Fruit fly (Drosophila melanogaster) whole organism, embryonic: Measurements from ENCODE around the gene Piezo.

Experiments used
- B-H1 ChIP-seq: fragments of 200-800 bp; sonication (Bioruptor generic); IDR thresholded peaks from 3 replicates; pipeline ENCODE4 v1.3.6; 2022; ENCODE audit warnings: missing biosample characterization, missing genetic modification characterization
- CG10565 ChIP-seq: fragments of 200-800 bp; sonication (Bioruptor generic); optimal IDR thresholded peaks from 3 replicates; lab custom pipeline; 2016; ENCODE audit warnings: missing biosample characterization, mild to moderate bottlenecking, missing genetic modification characterization
- CG11085 ChIP-seq: fragments of 200-800 bp; sonication (Bioruptor generic); IDR thresholded peaks from 2 replicates; pipeline ENCODE4 v1.3.6; 2022; ENCODE audit warnings: missing biosample characterization, missing genetic modification characterization
- CG12391 ChIP-seq: fragments of 200-800 bp; sonication (Bioruptor generic); optimal IDR thresholded peaks from 3 replicates; lab custom pipeline; 2018; ENCODE audit warnings: missing biosample characterization, mild to moderate bottlenecking, missing genetic modification characterization, moderate library complexity
- CG12744 ChIP-seq: fragments of 200-800 bp; sonication (Bioruptor generic); optimal IDR thresholded peaks from 2 replicates; lab custom pipeline; 2016; ENCODE audit warnings: missing biosample characterization, missing genetic modification characterization
- CG13424 ChIP-seq: fragments of 200-800 bp; sonication (Bioruptor generic); optimal IDR thresholded peaks from 2 replicates; lab custom pipeline; 2019; ENCODE audit warnings: missing biosample characterization, mild to moderate bottlenecking, missing genetic modification characterization, moderate library complexity
- CG13775 ChIP-seq: fragments of 200-800 bp; sonication (Bioruptor generic); optimal IDR thresholded peaks from 3 replicates; lab custom pipeline; 2017; ENCODE audit warnings: missing biosample characterization, mild to moderate bottlenecking, missing genetic modification characterization
- CG14860 ChIP-seq: fragments of 200-800 bp; sonication (Bioruptor generic); IDR thresholded peaks from 3 replicates; pipeline ENCODE4 v1.3.6; 2022; ENCODE audit warnings: missing biosample characterization, missing genetic modification characterization; ENCODE audit not compliant: partially characterized antibody
- CG17361 ChIP-seq: fragments of 200-800 bp; sonication (Bioruptor generic); IDR thresholded peaks from 3 replicates; pipeline ENCODE4 v1.3.6; 2022; ENCODE audit warnings: missing biosample characterization, missing genetic modification characterization
- CG17612 ChIP-seq: fragments of 200-800 bp; sonication (Bioruptor generic); IDR thresholded peaks from 2 replicates; pipeline ENCODE4 v1.3.6; 2022; ENCODE audit warnings: missing biosample characterization, missing genetic modification characterization
- CG18476 ChIP-seq: fragments of 200-800 bp; sonication (Bioruptor generic); optimal IDR thresholded peaks from 2 replicates; lab custom pipeline; 2016; ENCODE audit warnings: missing biosample characterization, mild to moderate bottlenecking, missing genetic modification characterization
- CG2116 ChIP-seq: fragments of 200-800 bp; sonication (Bioruptor generic); optimal IDR thresholded peaks from 3 replicates; lab custom pipeline; 2018; ENCODE audit warnings: missing biosample characterization, mild to moderate bottlenecking, missing genetic modification characterization
- CG2129 ChIP-seq: fragments of 200-800 bp; sonication (Bioruptor generic); IDR thresholded peaks from 2 replicates; pipeline ENCODE4 v1.3.6; 2022; ENCODE audit warnings: missing biosample characterization, missing genetic modification characterization; ENCODE audit not compliant: partially characterized antibody
- CG33213 ChIP-seq: fragments of 200-800 bp; sonication (Bioruptor generic); optimal IDR thresholded peaks from 3 replicates; lab custom pipeline; 2016; ENCODE audit warnings: missing biosample characterization, missing genetic modification characterization
- CG5953 ChIP-seq: fragments of 200-800 bp; sonication (Bioruptor generic); IDR thresholded peaks from 2 replicates; pipeline ENCODE4 v1.3.6; 2022; ENCODE audit warnings: missing biosample characterization, missing genetic modification characterization
- CG7271 ChIP-seq: fragments of 200-800 bp; sonication (Bioruptor generic); optimal IDR thresholded peaks from 2 replicates; lab custom pipeline; 2018; ENCODE audit warnings: missing biosample characterization, mild to moderate bottlenecking, missing genetic modification characterization, moderate library complexity
- CG7372 ChIP-seq: fragments of 200-800 bp; sonication (Bioruptor generic); IDR thresholded peaks from 2 replicates; pipeline ENCODE4 v1.3.6; 2022; ENCODE audit warnings: missing biosample characterization, missing genetic modification characterization
- CG8290 ChIP-seq, 3 experiments: fragments of 200-800 bp; sonication (Bioruptor generic); optimal IDR thresholded peaks; 2 replicates each; lab custom pipeline; 2016 to 2019; ENCODE audit warnings: missing biosample characterization in 3 of 3, missing genetic modification characterization in 3 of 3, mild to moderate bottlenecking in 2 of 3, moderate library complexity in 1 of 3
- CG8944 ChIP-seq: fragments of 200-800 bp; sonication (Bioruptor generic); optimal IDR thresholded peaks from 3 replicates; lab custom pipeline; 2016; ENCODE audit warnings: missing biosample characterization, missing genetic modification characterization
- CG9609 ChIP-seq: fragments of 200-800 bp; sonication (Bioruptor generic); optimal IDR thresholded peaks from 3 replicates; lab custom pipeline; 2016; ENCODE audit warnings: missing biosample characterization, missing genetic modification characterization
- CG9797 ChIP-seq: fragments of 200-800 bp; sonication (Bioruptor generic); optimal IDR thresholded peaks from 3 replicates; lab custom pipeline; 2018; ENCODE audit warnings: missing biosample characterization, mild to moderate bottlenecking, missing genetic modification characterization
- CTCF ChIP-seq: fragments of 200-800 bp; sonication (Bioruptor generic); optimal IDR thresholded peaks from 2 replicates; lab custom pipeline; 2017; ENCODE audit warnings: missing biosample characterization, mild to moderate bottlenecking, missing genetic modification characterization, moderate library complexity
- Dad ChIP-seq: fragments of 200-800 bp; sonication (Bioruptor generic); optimal IDR thresholded peaks from 3 replicates; lab custom pipeline; 2016; ENCODE audit warnings: missing biosample characterization, missing genetic modification characterization
- GATAe ChIP-seq: fragments of 200-800 bp; sonication (Bioruptor generic); conservative IDR thresholded peaks from 2 replicates; pipeline ENCODE4 v1.3.6; 2022; ENCODE audit warnings: missing biosample characterization, missing genetic modification characterization
- Hmx ChIP-seq: fragments of 200-800 bp; sonication (Bioruptor generic); optimal IDR thresholded peaks from 2 replicates; lab custom pipeline; 2016; ENCODE audit warnings: missing biosample characterization, missing genetic modification characterization
- Hsf ChIP-seq: fragments of 200-800 bp; sonication (Bioruptor generic); optimal IDR thresholded peaks from 3 replicates; lab custom pipeline; 2016; ENCODE audit warnings: missing biosample characterization, missing genetic modification characterization
- MTF-1 ChIP-seq: fragments of 200-800 bp; sonication (Bioruptor generic); optimal IDR thresholded peaks from 2 replicates; lab custom pipeline; 2018; ENCODE audit warnings: missing biosample characterization, mild to moderate bottlenecking, missing genetic modification characterization, borderline replicate concordance
- Pdp1 ChIP-seq, 2 experiments: fragments of 200-800 bp; sonication (Bioruptor generic); optimal IDR thresholded peaks; 3 replicates each; lab custom pipeline; 2016; ENCODE audit warnings: missing biosample characterization in 2 of 2, missing genetic modification characterization in 2 of 2, mild to moderate bottlenecking in 1 of 2, moderate library complexity in 1 of 2
- Scr ChIP-seq: fragments of 200-800 bp; sonication (Bioruptor generic); IDR thresholded peaks from 2 replicates; pipeline ENCODE4 v1.3.6; 2022; ENCODE audit warnings: missing biosample characterization, missing genetic modification characterization; ENCODE audit not compliant: partially characterized antibody
- Stat92E ChIP-seq, 3 experiments: fragments of >200 bp in 2 of 3; fragments of 200-800 bp in 1 of 3; sonication (Bioruptor generic) in 1 of 3; optimal IDR thresholded peaks; 2 replicates each; lab custom pipeline; 2017 to 2019; ENCODE audit warnings: missing biosample characterization in 3 of 3, missing genetic modification characterization in 3 of 3, mild to moderate bottlenecking in 1 of 3, moderate library complexity in 1 of 3
- Vsx1 ChIP-seq: fragments of 200-800 bp; sonication (Bioruptor generic); optimal IDR thresholded peaks from 2 replicates; lab custom pipeline; 2017; ENCODE audit warnings: missing biosample characterization, mild to moderate bottlenecking, missing genetic modification characterization, missing genetic modification reagents
- dimm ChIP-seq: fragments of 200-800 bp; sonication (Bioruptor generic); IDR thresholded peaks from 2 replicates; pipeline ENCODE4 v1.3.6; 2022; ENCODE audit warnings: missing biosample characterization, missing genetic modification characterization
- dm ChIP-seq: fragments of 200-800 bp; sonication (Bioruptor generic); optimal IDR thresholded peaks from 3 replicates; lab custom pipeline; 2016; ENCODE audit warnings: missing biosample characterization, missing genetic modification characterization
- en ChIP-seq: fragments of 200-800 bp; sonication (Bioruptor generic); optimal IDR thresholded peaks from 2 replicates; lab custom pipeline; 2016; ENCODE audit warnings: missing biosample characterization, missing genetic modification characterization
- fd64A ChIP-seq: fragments of 200-800 bp; sonication (Bioruptor generic); optimal IDR thresholded peaks from 3 replicates; lab custom pipeline; 2018; ENCODE audit warnings: missing biosample characterization, mild to moderate bottlenecking, missing genetic modification characterization
- fu2 ChIP-seq: fragments of 200-800 bp; sonication (Bioruptor generic); optimal IDR thresholded peaks from 2 replicates; lab custom pipeline; 2016; ENCODE audit warnings: missing biosample characterization, missing genetic modification characterization
- h ChIP-seq: fragments of >200 bp; optimal IDR thresholded peaks from 2 replicates; lab custom pipeline; 2017
- insv ChIP-seq, 2 experiments: fragments of 200-800 bp; sonication (Bioruptor generic); optimal IDR thresholded peaks; 3 replicates each; lab custom pipeline; 2016 to 2018; ENCODE audit warnings: missing biosample characterization in 2 of 2, missing genetic modification characterization in 2 of 2
- inv ChIP-seq: fragments of 200-800 bp; sonication (Bioruptor generic); IDR thresholded peaks from 2 replicates; pipeline ENCODE4 v1.3.6; 2022; ENCODE audit warnings: missing biosample characterization, missing genetic modification characterization; ENCODE audit not compliant: partially characterized antibody
- kay ChIP-seq: fragments of 200-800 bp; sonication (Bioruptor generic); optimal IDR thresholded peaks from 2 replicates; lab custom pipeline; 2016; ENCODE audit warnings: missing biosample characterization, missing genetic modification characterization
- mirr ChIP-seq: fragments of 200-800 bp; sonication (Bioruptor generic); optimal IDR thresholded peaks from 3 replicates; lab custom pipeline; 2018; ENCODE audit warnings: missing biosample characterization, mild to moderate bottlenecking, missing genetic modification characterization
- nerfin-2 ChIP-seq: fragments of 200-800 bp; sonication (Bioruptor generic); IDR thresholded peaks from 2 replicates; pipeline ENCODE4 v1.3.6; 2022; ENCODE audit warnings: missing biosample characterization, missing genetic modification characterization; ENCODE audit not compliant: partially characterized antibody
- org-1 ChIP-seq: fragments of 200-800 bp; sonication (Bioruptor generic); optimal IDR thresholded peaks from 2 replicates; lab custom pipeline; 2017; ENCODE audit warnings: missing biosample characterization, missing genetic modification characterization
- pum ChIP-seq: fragments of 200-800 bp; sonication (Bioruptor generic); optimal IDR thresholded peaks from 2 replicates; lab custom pipeline; 2016; ENCODE audit warnings: missing biosample characterization, missing genetic modification characterization
- ranshi ChIP-seq: fragments of 200-800 bp; sonication (Bioruptor generic); IDR thresholded peaks from 2 replicates; pipeline ENCODE4 v1.3.6; 2022; ENCODE audit warnings: missing biosample characterization, missing genetic modification characterization
- seq ChIP-seq: fragments of 200-800 bp; sonication (Bioruptor generic); IDR thresholded peaks from 2 replicates; pipeline ENCODE4 v1.3.6; 2022; ENCODE audit warnings: missing biosample characterization, missing genetic modification characterization
- slp2 ChIP-seq: fragments of 200-800 bp; sonication (Bioruptor generic); optimal IDR thresholded peaks from 2 replicates; lab custom pipeline; 2016; ENCODE audit warnings: missing biosample characterization, missing genetic modification characterization
- toy ChIP-seq: fragments of 200-800 bp; sonication (Bioruptor generic); IDR thresholded peaks from 2 replicates; pipeline ENCODE4 v1.3.6; 2022; ENCODE audit warnings: missing biosample characterization, missing genetic modification characterization
- trem ChIP-seq: fragments of 200-800 bp; optimal IDR thresholded peaks from 3 replicates; lab custom pipeline; 2019; ENCODE audit warnings: missing biosample characterization, mild to moderate bottlenecking, missing genetic modification characterization, moderate library complexity
- unc-4 ChIP-seq: fragments of 200-800 bp; sonication (Bioruptor generic); IDR thresholded peaks from 2 replicates; pipeline ENCODE4 v1.3.6; 2022; ENCODE audit warnings: missing biosample characterization, missing genetic modification characterization; ENCODE audit not compliant: partially characterized antibody

Gene Piezo

dm6 chr2L:8204996-8205567 lies 42.2 kb downstream of the Piezo start, which contains the start of gene SLC5A11 (continued):
- peak; percentile 98 for TF ChIP-seq CG12391 (tag; lab: Kevin White, UChicago)
- peak; percentile 99 for TF ChIP-seq Dad
- TF ChIP-seq CG5953 (GFP tag; lab: Robert Waterston, UW), result peak; percentile 93
- TF ChIP-seq CG12744 (GFP tag; lab: Kevin White, UChicago), result peak; percentile 47
- no peak for TF ChIP-seq unc-4 (GFP tag; lab: Robert Waterston, UW)
- peak; percentile 19 for TF ChIP-seq CG9797
- peak; percentile 62 for TF ChIP-seq CG2116
- peak; percentile 70 for TF ChIP-seq dm (GFP tag; lab: Kevin White, UChicago)
- peak; percentile 99 for TF ChIP-seq CG18476 (GFP tag; lab: Kevin White, UChicago)
- TF ChIP-seq h (lab: Kevin White, UChicago), result no peak
- TF ChIP-seq CTCF (GFP tag; lab: Kevin White, UChicago), result peak; percentile 50
- TF ChIP-seq CG13775 (GFP tag; lab: Kevin White, UChicago), result peak; percentile 88
- TF ChIP-seq mirr (GFP tag; lab: Kevin White, UChicago), result peak; percentile 75
- peak; percentile 89 for TF ChIP-seq ranshi
- TF ChIP-seq CG33213, result peak; percentile 96
- peak; percentile 97 for TF ChIP-seq CG13424 (tag; lab: Kevin White, UChicago)
- TF ChIP-seq insv (GFP tag; optimal IDR thresholded peaks at IDR 0.05; lab: Kevin White, UChicago), result peak in 1 of 2 experiments; percentile 60
- TF ChIP-seq CG11085 (GFP tag; lab: Robert Waterston, UW), result peak; percentile 94
- 0 out of 3 replicates have a peak, but pooled peaks have one; percentile 12 for TF ChIP-seq CG14860 (GFP tag; lab: Robert Waterston, UW)
- peak; percentile 95 for TF ChIP-seq B-H1 (GFP tag; lab: Robert Waterston, UW)
- peak; percentile 65 for TF ChIP-seq Hsf (GFP tag; lab: Kevin White, UChicago)
- TF ChIP-seq Pdp1 (GFP tag; optimal IDR thresholded peaks at IDR 0.05; lab: Kevin White, UChicago), result peak; percentile 93 to 98
- peak; percentile 94 for TF ChIP-seq toy
- peak; percentile 100 for TF ChIP-seq seq (GFP tag; lab: Robert Waterston, UW)
- TF ChIP-seq inv (GFP tag; lab: Robert Waterston, UW), result no peak
- TF ChIP-seq CG8290 (GFP tag; optimal IDR thresholded peaks at IDR 0.05; lab: Kevin White, UChicago), result peak; percentile 93
- peak in 1 of 2 experiments; percentile 57 for TF ChIP-seq CG8290 (tag; optimal IDR thresholded peaks at IDR 0.05; lab: Kevin White, UChicago)
- peak; percentile 99 for TF ChIP-seq CG7372
- TF ChIP-seq kay (GFP tag; lab: Kevin White, UChicago), result peak; percentile 82
- peak in 1 of 3 experiments; percentile 98 for TF ChIP-seq Stat92E (GFP tag; optimal IDR thresholded peaks at IDR 0.05; lab: Kevin White, UChicago)
- peak; percentile 88 for TF ChIP-seq trem (tag; lab: Kevin White, UChicago)
- TF ChIP-seq pum (GFP tag; lab: Kevin White, UChicago), result peak; percentile 97
- TF ChIP-seq Vsx1 (GFP tag; lab: Kevin White, UChicago), result peak; percentile 95
- TF ChIP-seq CG8944 (GFP tag; lab: Kevin White, UChicago), result peak; percentile 54
- peak; percentile 88 for TF ChIP-seq CG17612
- no peak for TF ChIP-seq en (GFP tag; lab: Kevin White, UChicago)
- peak; percentile 98 for TF ChIP-seq Hmx (GFP tag; lab: Kevin White, UChicago)
- TF ChIP-seq fd64A (GFP tag; lab: Kevin White, UChicago), result peak; percentile 87
- TF ChIP-seq CG9609, result peak; percentile 73
- TF ChIP-seq Scr (GFP tag; lab: Robert Waterston, UW), result no peak
- TF ChIP-seq CG7271 (tag; lab: Kevin White, UChicago), result peak; percentile 66
- no peak for TF ChIP-seq nerfin-2 (GFP tag; lab: Robert Waterston, UW)
- peak; percentile 95 for TF ChIP-seq dimm
- no peak for TF ChIP-seq CG2129 (GFP tag; lab: Robert Waterston, UW)
- TF ChIP-seq MTF-1 (GFP tag; lab: Kevin White, UChicago), result peak; percentile 63
- TF ChIP-seq org-1, result peak; percentile 100
- TF ChIP-seq GATAe (GFP tag; lab: Robert Waterston, UW), result peak; percentile 92
- peak; percentile 61 for TF ChIP-seq slp2 (GFP tag; lab: Kevin White, UChicago)
- TF ChIP-seq fu2 (GFP tag; lab: Kevin White, UChicago), result peak; percentile 68
- TF ChIP-seq CG17361 (GFP tag; lab: Robert Waterston, UW), result peak; percentile 95
- TF ChIP-seq CG10565 (GFP tag; lab: Kevin White, UChicago), result peak; percentile 94
